Worm (Caenorhabditis elegans): Measurements from ENCODE around the gene far-1.

Gene far-1

DNA sequence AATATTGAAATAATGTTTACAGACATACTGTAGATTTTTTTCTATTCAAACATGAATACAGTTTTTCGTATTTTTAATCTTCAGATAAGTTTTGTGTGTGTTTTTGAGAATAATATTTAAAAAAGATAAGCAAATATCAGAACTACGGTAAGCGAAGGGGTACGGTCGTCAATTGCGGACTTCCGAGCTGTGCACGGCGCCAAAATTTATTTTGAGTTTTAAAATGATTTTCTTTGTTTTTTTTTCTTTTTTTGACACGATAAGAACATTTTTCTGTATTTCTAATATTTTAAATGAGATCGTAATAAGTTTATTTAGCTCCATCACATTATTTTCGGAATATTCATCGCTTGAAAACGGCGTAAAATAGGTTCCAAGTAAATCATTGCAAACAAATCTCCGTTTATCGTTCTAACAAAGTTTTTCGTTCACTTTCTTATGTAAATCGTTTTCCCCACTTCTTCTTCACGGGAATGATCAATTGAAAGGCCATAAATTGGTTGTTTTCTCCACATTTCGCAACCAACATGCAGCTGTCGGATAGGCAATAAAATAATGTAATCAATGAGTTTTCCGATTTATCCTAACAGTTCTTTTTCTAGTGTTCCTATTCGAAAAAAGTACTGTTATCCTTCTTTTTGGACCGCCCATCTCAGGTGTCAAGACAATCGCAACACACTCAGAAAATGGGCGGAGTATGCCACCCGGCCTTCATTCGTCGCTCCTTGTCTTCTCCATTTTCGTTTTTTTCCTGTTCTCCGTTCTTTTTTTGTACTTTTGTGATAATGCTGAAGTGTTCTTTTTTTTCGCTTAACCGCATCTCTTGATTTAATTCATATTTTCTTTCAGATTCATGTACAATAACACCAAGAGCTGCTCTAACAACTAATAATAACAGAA, 10.7 kb upstream of the far-1 start, which contains the start of gene glp-1:
Gene glp-1, plus strand, starts transcription at position 850 of the 900 bp plus-strand sequence.
- peak; percentile 68 for TF ChIP-seq egl-5 (tag; optimal IDR thresholded peaks at IDR 0.05)
- TF ChIP-seq lin-15B (tag; optimal IDR thresholded peaks at IDR 0.05), result no peak
- TF ChIP-seq unc-39 (tag; optimal IDR thresholded peaks at IDR 0.05), result no peak
- TF ChIP-seq skn-1 (tag; optimal IDR thresholded peaks at IDR 0.05), result no peak

DNA sequence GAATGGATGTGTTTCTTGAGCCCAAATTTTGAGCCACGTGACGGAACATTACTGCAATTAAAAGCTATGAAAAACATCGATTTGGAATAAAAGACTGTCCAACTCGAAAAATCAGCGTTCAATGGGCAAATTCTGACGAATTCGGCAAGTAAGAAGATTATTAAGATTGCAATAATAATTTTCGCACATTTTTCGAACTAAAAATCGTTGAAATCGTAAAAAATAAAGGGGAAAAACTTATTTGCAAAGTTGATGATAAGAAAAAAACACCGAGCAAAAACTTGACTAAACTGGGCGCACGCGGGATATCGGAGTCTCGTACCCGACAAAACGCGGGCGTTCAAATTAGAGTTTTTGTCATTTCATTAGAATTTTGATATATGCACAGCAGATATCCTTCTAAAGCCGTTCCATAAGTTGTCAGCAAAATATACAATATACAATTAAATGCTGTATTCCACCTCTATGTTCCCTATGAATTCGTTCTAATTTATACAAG, 8.4 kb upstream of the far-1 start, which contains the start of the genes mccc-2 and mrpl-44:
Gene mccc-2, minus strand, starts transcription at position 51 of the 499 bp plus-strand sequence.
Gene mrpl-44, minus strand, starts transcription at position 51 of the 499 bp plus-strand sequence.
- no peak for TF ChIP-seq fkh-2 (tag; optimal IDR thresholded peaks at IDR 0.05)
- TF ChIP-seq lin-15B (tag; optimal IDR thresholded peaks at IDR 0.05), result peak; percentile 45

DNA sequence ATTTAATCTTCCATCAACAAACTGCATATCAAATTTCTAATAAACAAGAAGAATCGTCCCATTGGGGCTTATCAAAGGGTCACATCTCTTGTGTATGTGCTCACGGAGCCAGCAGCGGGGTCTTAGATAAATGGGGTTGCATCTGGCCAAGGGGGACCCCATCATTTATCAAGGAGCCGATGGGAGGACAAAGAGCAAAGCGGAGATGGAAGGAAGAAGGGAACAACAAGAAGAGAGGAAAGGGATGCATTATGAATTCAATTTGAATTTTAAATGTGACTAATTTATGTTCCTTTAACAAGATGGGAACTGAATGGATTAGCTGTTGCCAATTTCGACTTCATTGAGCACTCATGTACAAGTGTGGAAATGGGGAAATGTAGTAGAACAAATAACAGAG, 3.4 kb upstream of the far-1 start:
- TF ChIP-seq nhr-77 (tag; optimal IDR thresholded peaks at IDR 0.05) (no peak), egl-5 (tag; optimal IDR thresholded peaks at IDR 0.05) (peak; percentile 53), nfya-1 (tag; optimal IDR thresholded peaks at IDR 0.05; ENCODE audit: insufficient read depth) (peak; percentile 48), elt-1 (tag; optimal IDR thresholded peaks at IDR 0.05) (peak; percentile 15), lin-39 (tag; optimal IDR thresholded peaks at IDR 0.05) (peak; percentile 94), unc-62 (GFP tag; optimal IDR thresholded peaks at IDR 0.05) (peak; percentile 51), eor-1 (tag; optimal IDR thresholded peaks at IDR 0.05) (no peak)

- TF ChIP-seq nhr-28 (tag; optimal IDR thresholded peaks at IDR 0.05) (no peak), nfya-1 (tag; optimal IDR thresholded peaks at IDR 0.05; ENCODE audit: insufficient read depth) (peak; percentile 15), egl-5 (tag; optimal IDR thresholded peaks at IDR 0.05) (peak; percentile 72)
These were observed 2.1 kb upstream of the far-1 start for ce11 chrIII:9083118-9083517.

DNA sequence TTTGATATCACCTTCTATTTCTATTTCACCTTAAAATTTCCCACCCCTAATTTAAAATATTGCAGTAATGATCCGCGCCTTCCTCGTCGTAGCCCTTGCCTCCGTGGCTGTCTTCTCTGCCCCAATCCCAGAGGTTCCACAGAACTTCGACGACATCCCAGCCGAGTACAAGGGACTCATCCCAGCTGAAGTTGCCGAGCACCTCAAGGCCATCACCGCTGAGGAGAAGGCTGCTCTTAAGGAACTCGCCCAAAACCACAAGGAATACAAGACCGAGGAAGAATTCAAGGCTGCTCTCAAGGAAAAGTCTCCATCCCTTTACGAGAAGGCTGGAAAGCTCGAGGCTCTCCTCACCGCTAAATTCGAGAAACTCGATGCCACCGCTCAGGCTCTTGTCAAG, 784 bp upstream of the far-1 start, which contains the start of gene far-2:
Gene far-2, plus strand, starts transcription at position 66 of the 400 bp plus-strand sequence.
- no peak for TF ChIP-seq tbx-2 (tag; optimal IDR thresholded peaks at IDR 0.05)
- TF ChIP-seq zag-1 (tag; optimal IDR thresholded peaks at IDR 0.05), result no peak
- TF ChIP-seq sea-2 (GFP tag; optimal IDR thresholded peaks at IDR 0.05), result no peak
- no peak for TF ChIP-seq elt-1 (tag; optimal IDR thresholded peaks at IDR 0.05)
- TF ChIP-seq nhr-237 (tag; optimal IDR thresholded peaks at IDR 0.05), result no peak

- TF ChIP-seq ama-1 (optimal IDR thresholded peaks at IDR 0.05), result peak; percentile 5
- peak; percentile 74 for TF ChIP-seq egl-5 (tag; optimal IDR thresholded peaks at IDR 0.05)
- TF ChIP-seq ceh-82 (tag; optimal IDR thresholded peaks at IDR 0.05), result no peak
These were observed 852 bp downstream of the far-1 start for ce11 chrIII:9080127-9080526.

DNA sequence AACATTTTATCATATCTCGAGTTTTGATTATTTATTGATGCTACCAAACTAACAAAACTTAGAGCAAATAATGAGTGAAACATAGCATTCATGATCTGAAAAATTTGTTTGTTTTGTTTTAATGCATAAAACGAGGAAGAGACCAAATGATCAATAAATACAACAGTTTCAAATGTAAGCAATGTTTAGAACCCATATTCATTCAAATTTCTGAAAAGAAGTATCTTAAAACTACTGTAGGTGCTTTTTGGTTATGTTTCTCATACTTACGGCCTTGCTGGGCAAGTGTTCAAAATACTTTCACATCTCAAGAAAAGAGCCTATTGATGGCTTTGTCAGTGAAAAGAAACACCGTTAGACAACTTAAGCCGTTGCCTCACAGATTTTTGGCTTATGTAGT, 3.3 kb downstream of the far-1 start, which contains the start of gene F02A9.1:
Gene F02A9.1, minus strand, starts transcription at position 101 of the 400 bp plus-strand sequence.
- no peak for TF ChIP-seq nhr-12 (tag; optimal IDR thresholded peaks at IDR 0.05)
- TF ChIP-seq nhr-11 (tag; optimal IDR thresholded peaks at IDR 0.05), result no peak
- no peak for TF ChIP-seq unc-39 (tag; optimal IDR thresholded peaks at IDR 0.05)
- TF ChIP-seq ceh-82 (tag; optimal IDR thresholded peaks at IDR 0.05), result no peak
- no peak for TF ChIP-seq fos-1 (tag; optimal IDR thresholded peaks at IDR 0.05)
- TF ChIP-seq zag-1 (tag; optimal IDR thresholded peaks at IDR 0.05), result no peak
- TF ChIP-seq aly-2 (tag; optimal IDR thresholded peaks at IDR 0.05), result no peak

- TF ChIP-seq nhr-23 (tag; optimal IDR thresholded peaks at IDR 0.05), result no peak
- TF ChIP-seq sea-2 (GFP tag; optimal IDR thresholded peaks at IDR 0.05), result no peak
- TF ChIP-seq tbx-2 (tag; optimal IDR thresholded peaks at IDR 0.05), result no peak
- TF ChIP-seq pha-4 (tag; optimal IDR thresholded peaks at IDR 0.05), result no peak
- no peak for TF ChIP-seq lin-15B (tag; optimal IDR thresholded peaks at IDR 0.05)
- no peak for TF ChIP-seq eor-1 (tag; optimal IDR thresholded peaks at IDR 0.05)
- TF ChIP-seq nhr-28 (tag; optimal IDR thresholded peaks at IDR 0.05), result no peak
- TF ChIP-seq mml-1 (tag; optimal IDR thresholded peaks at IDR 0.05), result no peak
- TF ChIP-seq nhr-43 (tag; optimal IDR thresholded peaks at IDR 0.05; ENCODE audit: poor library complexity, severe bottlenecking), result no peak
- no peak for TF ChIP-seq elt-3 (tag; optimal IDR thresholded peaks at IDR 0.05)
- no peak for TF ChIP-seq elt-2 (tag; optimal IDR thresholded peaks at IDR 0.05)
- TF ChIP-seq nhr-67 (tag; optimal IDR thresholded peaks at IDR 0.05), result no peak
- no peak for TF ChIP-seq ceh-28 (tag; optimal IDR thresholded peaks at IDR 0.05)
- no peak for TF ChIP-seq elt-1 (tag; optimal IDR thresholded peaks at IDR 0.05)
- no peak for TF ChIP-seq daf-12 (tag; optimal IDR thresholded peaks at IDR 0.05)
- TF ChIP-seq nhr-76 (tag; optimal IDR thresholded peaks at IDR 0.05), result no peak
- TF ChIP-seq ama-1 (optimal IDR thresholded peaks at IDR 0.05), result no peak
These were observed 5.4 kb downstream of the far-1 start, which contains the start of gene F02A9.7 for ce11 chrIII:9075539-9075938. F02A9.7 (minus strand) TSS chrIII:9075639.
